Fruit fly (Drosophila melanogaster): ENCODE measurements around the gene Prosalpha2.

DNA sequence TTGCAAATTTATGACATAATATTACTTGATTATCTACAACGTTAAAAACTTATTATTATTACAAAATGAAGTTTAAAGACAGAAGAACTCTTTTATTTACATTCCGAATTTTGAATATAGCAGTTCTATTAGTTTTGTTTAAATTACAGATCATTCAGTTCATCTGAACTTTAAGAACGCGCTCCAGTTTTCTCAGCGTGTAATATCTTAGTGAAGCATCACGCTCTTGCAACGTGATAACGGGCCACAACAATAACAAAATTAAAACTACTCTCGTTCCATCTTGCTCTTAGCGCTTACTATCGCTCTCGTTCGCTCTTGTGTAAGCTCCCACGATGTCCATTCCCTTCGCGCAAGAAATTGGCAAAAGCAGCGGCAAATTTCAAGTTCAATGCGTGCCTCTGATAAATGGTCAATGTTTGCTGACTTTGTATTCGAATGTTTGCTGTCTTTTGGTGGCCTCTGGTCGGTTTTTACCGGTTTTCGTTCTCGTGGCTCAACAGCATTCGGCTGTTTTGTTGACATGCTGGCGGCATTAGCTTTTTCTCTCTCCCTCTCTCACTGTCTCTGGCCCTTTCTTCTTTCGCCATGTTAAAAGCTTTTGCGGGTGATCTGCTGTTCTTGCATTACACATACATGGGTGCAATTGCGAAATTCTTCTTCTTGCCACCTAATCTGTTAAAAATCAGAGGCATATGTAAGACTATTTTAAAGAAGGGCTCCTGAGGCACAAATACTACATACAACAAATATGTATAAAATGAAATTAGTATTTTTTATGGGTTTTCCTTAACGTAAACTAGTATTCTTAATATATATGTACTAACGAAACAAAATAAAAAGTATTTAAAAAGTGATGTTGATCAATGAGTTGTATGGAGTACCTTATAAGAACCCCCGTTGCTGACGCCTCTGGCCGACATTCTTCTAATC is 11.7 kb downstream of the Prosalpha2 start:
- peak; percentile 77 for TF ChIP-seq kay (GFP tag; ENCODE audit: borderline replicate concordance)
- TF ChIP-seq tj (GFP tag; optimal IDR thresholded peaks at IDR 0.05): peak; percentile 83
- TF ChIP-seq CG7101 (tag; optimal IDR thresholded peaks at IDR 0.05): peak; percentile 85
- TF ChIP-seq CG14711 (tag; optimal IDR thresholded peaks at IDR 0.05): peak; percentile 81
- TF ChIP-seq toe (GFP tag; optimal IDR thresholded peaks at IDR 0.05): peak; percentile 37
- TF ChIP-seq Clk (GFP tag; optimal IDR thresholded peaks at IDR 0.05): no peak
- no peak for TF ChIP-seq cnc (optimal IDR thresholded peaks at IDR 0.05)
- TF ChIP-seq Crg-1 (GFP tag; optimal IDR thresholded peaks at IDR 0.05): no peak
- TF ChIP-seq CG5204 (GFP tag; optimal IDR thresholded peaks at IDR 0.05): no peak
- TF ChIP-seq CG7045 (GFP tag; optimal IDR thresholded peaks at IDR 0.05): peak; percentile 78
- TF ChIP-seq CG33017 (tag; optimal IDR thresholded peaks at IDR 0.05): peak; percentile 82
- peak; percentile 51 for TF ChIP-seq pad (GFP tag; optimal IDR thresholded peaks at IDR 0.05)
- peak; percentile 59 for TF ChIP-seq ovo (GFP tag; optimal IDR thresholded peaks at IDR 0.05)
